Worm (Caenorhabditis elegans) whole organism, midembryonic: ENCODE results near the gene wrb-1.

ENCODE experiments used
- T22C8.4 ChIP-seq: fragments of 200-800 bp; sonication (Bioruptor generic); IDR thresholded peaks from 2 replicates; pipeline ENCODE4 v1.3.6; 2022; ENCODE audit warnings: missing genetic modification characterization, missing compliant biosample characterization
- cog-1 ChIP-seq: sonication (generic microtip); optimal IDR thresholded peaks from 2 replicates; lab custom pipeline; 2016; ENCODE audit warnings: missing genetic modification characterization, missing compliant biosample characterization
- flt-1 ChIP-seq: fragments of 200-800 bp; sonication (Bioruptor generic); IDR thresholded peaks from 2 replicates; pipeline ENCODE4 v1.3.6; 2022; ENCODE audit warnings: missing genetic modification characterization, missing compliant biosample characterization
- klf-2 ChIP-seq: fragments of 200-800 bp; sonication (Bioruptor generic); conservative IDR thresholded peaks from 2 replicates; pipeline ENCODE4 v1.3.6; 2022; ENCODE audit warnings: missing genetic modification reagents, missing genetic modification characterization, missing compliant biosample characterization
- med-1 ChIP-seq: sonication (generic microtip); optimal IDR thresholded peaks from 2 replicates; lab custom pipeline; 2017; ENCODE audit warnings: missing genetic modification characterization, mild to moderate bottlenecking, missing compliant biosample characterization, antibody characterized with exemption, missing genetic modification reagents; ENCODE audit not compliant: insufficient read depth
- ref-1 ChIP-seq: fragments of 200-800 bp; sonication (Bioruptor generic); conservative IDR thresholded peaks from 2 replicates; pipeline ENCODE4 v1.3.6; 2022; ENCODE audit warnings: missing genetic modification reagents, missing genetic modification characterization, missing compliant biosample characterization
- tab-1 ChIP-seq: fragments of 200-800 bp; sonication (Bioruptor generic); IDR thresholded peaks from 2 replicates; pipeline ENCODE4 v1.3.6; 2022; ENCODE audit warnings: missing genetic modification characterization, missing compliant biosample characterization
- ztf-23 ChIP-seq: fragments of 200-800 bp; sonication (Bioruptor generic); IDR thresholded peaks from 2 replicates; pipeline ENCODE4 v1.3.6; 2022; ENCODE audit warnings: missing genetic modification reagents, missing genetic modification characterization, missing compliant biosample characterization
- ztf-29 ChIP-seq: fragments of 200-800 bp; sonication (Bioruptor generic); IDR thresholded peaks from 2 replicates; pipeline ENCODE4 v1.3.6; 2022; ENCODE audit warnings: missing genetic modification reagents, missing genetic modification characterization, missing compliant biosample characterization

The wrb-1 gene

ce11 chrV:1156431-1156830 is 39.4 kb upstream of the wrb-1 start:
- TF ChIP-seq flt-1 (GFP tag; lab: Robert Waterston, UW) (no peak), T22C8.4 (GFP tag; lab: Robert Waterston, UW) (no peak), tab-1 (GFP tag; lab: Robert Waterston, UW) (no peak), cog-1 (tag; lab: Kevin White, UChicago) (no peak), ztf-29 (GFP tag; lab: Robert Waterston, UW) (no peak), klf-2 (no peak), med-1 (no peak), ztf-23 (GFP tag; lab: Robert Waterston, UW) (no peak), ref-1 (no peak)

DNA sequence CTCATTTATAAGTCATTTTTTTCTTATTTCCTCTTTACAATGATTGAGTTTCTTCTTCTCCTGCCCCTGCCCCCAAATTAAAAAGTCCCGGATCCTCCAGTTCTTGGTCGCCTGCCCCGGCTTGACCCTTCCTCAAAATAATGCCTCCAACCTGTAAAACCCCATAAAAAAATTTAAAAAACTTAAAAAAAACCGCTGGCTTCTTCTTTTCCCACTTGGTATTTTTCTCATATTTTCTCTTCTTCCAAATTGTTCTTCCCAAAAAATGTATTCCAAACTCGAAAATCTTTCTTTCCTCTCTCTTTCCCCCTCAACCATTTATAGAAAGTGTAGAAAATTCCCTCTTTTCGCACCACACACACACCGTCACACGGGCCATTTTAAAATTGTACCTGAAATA is 38.4 kb upstream of the wrb-1 start:
- TF ChIP-seq flt-1 (GFP tag; lab: Robert Waterston, UW) = no peak
- no peak for TF ChIP-seq med-1
- TF ChIP-seq ztf-23 (GFP tag; lab: Robert Waterston, UW) = no peak
- no peak for TF ChIP-seq tab-1 (GFP tag; lab: Robert Waterston, UW)
- TF ChIP-seq T22C8.4 (GFP tag; lab: Robert Waterston, UW) = no peak
- no peak for TF ChIP-seq ztf-29 (GFP tag; lab: Robert Waterston, UW)

- TF ChIP-seq flt-1 (GFP tag; lab: Robert Waterston, UW) (no peak), ztf-23 (GFP tag; lab: Robert Waterston, UW) (0 out of 2 replicates have a peak, but pooled peaks have one; percentile 52), T22C8.4 (GFP tag; lab: Robert Waterston, UW) (no peak), ref-1 (no peak), med-1 (no peak), klf-2 (no peak), ztf-29 (GFP tag; lab: Robert Waterston, UW) (no peak)
Measured at ce11 chrV:1158247-1158646, 37.6 kb upstream of the wrb-1 start.

DNA sequence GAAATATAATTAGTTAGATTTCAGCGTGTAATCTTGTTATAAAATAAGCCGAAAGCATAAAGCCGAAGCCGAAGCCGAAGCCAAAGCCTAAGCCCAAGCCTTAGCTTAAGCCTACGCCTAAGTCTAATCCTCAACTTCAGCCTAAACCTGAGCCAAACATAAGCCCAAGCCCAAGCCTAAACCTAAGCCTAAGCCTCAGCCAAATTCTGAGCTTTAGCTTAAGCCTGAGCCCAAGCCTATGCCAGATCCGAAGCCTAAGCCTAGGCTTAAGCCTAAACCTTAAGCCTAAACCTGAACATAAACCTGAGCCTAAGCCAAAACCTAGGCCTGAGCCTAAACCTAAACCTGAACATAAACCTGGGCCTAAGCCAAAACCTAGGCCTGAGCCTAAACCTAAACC is 35.2 kb upstream of the wrb-1 start:
- TF ChIP-seq tab-1 (GFP tag; lab: Robert Waterston, UW) (no peak), med-1 (no peak), ztf-29 (GFP tag; lab: Robert Waterston, UW) (no peak), klf-2 (no peak), T22C8.4 (GFP tag; lab: Robert Waterston, UW) (no peak), flt-1 (GFP tag; lab: Robert Waterston, UW) (no peak), cog-1 (tag; lab: Kevin White, UChicago) (no peak), ref-1 (no peak), ztf-23 (GFP tag; lab: Robert Waterston, UW) (no peak)

- no peak for TF ChIP-seq tab-1 (GFP tag; lab: Robert Waterston, UW)
Measured at ce11 chrV:1164196-1164691, 31.6 kb upstream of the wrb-1 start, which contains the start of gene T21H3.5. T21H3.5 (minus strand) TSS chrV:1164293.

ce11 chrV:1165090-1165761 is 30.6 kb upstream of the wrb-1 start, which contains the start of gene ptr-16:
ptr-16 (plus strand) TSS chrV:1165711.
- TF ChIP-seq ztf-29 (GFP tag; lab: Robert Waterston, UW) (no peak), klf-2 (no peak), ref-1 (no peak), tab-1 (GFP tag; lab: Robert Waterston, UW) (0 out of 2 replicates have a peak, but pooled peaks have one; percentile 23), med-1 (no peak), flt-1 (GFP tag; lab: Robert Waterston, UW) (no peak)

DNA sequence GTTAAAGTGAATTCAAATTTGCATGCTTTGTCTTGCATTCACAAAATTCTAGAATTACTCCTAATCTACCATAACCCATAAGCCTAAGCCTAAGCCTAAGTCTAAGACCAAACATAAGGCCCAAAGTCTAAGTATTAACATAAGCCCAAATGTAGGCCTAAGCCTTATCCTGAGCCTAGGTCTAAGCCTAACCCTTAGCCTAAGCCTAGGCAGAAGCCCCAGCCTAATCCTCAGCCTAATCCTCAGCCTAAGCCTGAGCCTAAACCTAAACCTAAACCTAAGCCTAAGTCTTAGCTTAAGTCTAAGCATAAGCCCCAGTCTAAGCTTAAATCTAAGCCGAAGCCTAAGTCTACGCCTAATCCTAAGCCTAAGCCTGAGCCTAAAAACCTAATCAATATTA is 25.3 kb upstream of the wrb-1 start:
- TF ChIP-seq T22C8.4 (GFP tag; lab: Robert Waterston, UW) (no peak), ztf-23 (GFP tag; lab: Robert Waterston, UW) (no peak), med-1 (no peak), klf-2 (no peak), ztf-29 (GFP tag; lab: Robert Waterston, UW) (no peak), tab-1 (GFP tag; lab: Robert Waterston, UW) (no peak), ref-1 (no peak), flt-1 (GFP tag; lab: Robert Waterston, UW) (no peak), cog-1 (tag; lab: Kevin White, UChicago) (no peak)

ce11 chrV:1176277-1176839 is 19.5 kb upstream of the wrb-1 start, which contains the start of gene T21H3.1:
T21H3.1 (plus strand) TSS chrV:1176724.
- no peak for TF ChIP-seq cog-1 (tag; lab: Kevin White, UChicago)
- TF ChIP-seq klf-2 = no peak
- TF ChIP-seq ztf-29 (GFP tag; lab: Robert Waterston, UW) = no peak
- no peak for TF ChIP-seq T22C8.4 (GFP tag; lab: Robert Waterston, UW)
- no peak for TF ChIP-seq flt-1 (GFP tag; lab: Robert Waterston, UW)
- no peak for TF ChIP-seq med-1
- no peak for TF ChIP-seq ztf-23 (GFP tag; lab: Robert Waterston, UW)
- TF ChIP-seq ref-1 = no peak
- no peak for TF ChIP-seq tab-1 (GFP tag; lab: Robert Waterston, UW)

ce11 chrV:1179279-1179678 is 16.6 kb upstream of the wrb-1 start, which contains the start of gene F25A2.1:
F25A2.1 (plus strand) TSS chrV:1179579.
- TF ChIP-seq T22C8.4 (GFP tag; lab: Robert Waterston, UW) (no peak), tab-1 (GFP tag; lab: Robert Waterston, UW) (no peak), klf-2 (no peak), ztf-23 (GFP tag; lab: Robert Waterston, UW) (no peak), med-1 (no peak)

ce11 chrV:1197064-1197724 is 1.3 kb downstream of the wrb-1 start:
- TF ChIP-seq ref-1 = peak; percentile 53; the same call in 1 of the 2 replicates
- TF ChIP-seq flt-1 (GFP tag; lab: Robert Waterston, UW) = peak; percentile 79
- TF ChIP-seq klf-2 = peak; percentile 74
